Worm (Caenorhabditis elegans): ENCODE measurements around the gene cdf-1.

cdf-1 gene

DNA sequence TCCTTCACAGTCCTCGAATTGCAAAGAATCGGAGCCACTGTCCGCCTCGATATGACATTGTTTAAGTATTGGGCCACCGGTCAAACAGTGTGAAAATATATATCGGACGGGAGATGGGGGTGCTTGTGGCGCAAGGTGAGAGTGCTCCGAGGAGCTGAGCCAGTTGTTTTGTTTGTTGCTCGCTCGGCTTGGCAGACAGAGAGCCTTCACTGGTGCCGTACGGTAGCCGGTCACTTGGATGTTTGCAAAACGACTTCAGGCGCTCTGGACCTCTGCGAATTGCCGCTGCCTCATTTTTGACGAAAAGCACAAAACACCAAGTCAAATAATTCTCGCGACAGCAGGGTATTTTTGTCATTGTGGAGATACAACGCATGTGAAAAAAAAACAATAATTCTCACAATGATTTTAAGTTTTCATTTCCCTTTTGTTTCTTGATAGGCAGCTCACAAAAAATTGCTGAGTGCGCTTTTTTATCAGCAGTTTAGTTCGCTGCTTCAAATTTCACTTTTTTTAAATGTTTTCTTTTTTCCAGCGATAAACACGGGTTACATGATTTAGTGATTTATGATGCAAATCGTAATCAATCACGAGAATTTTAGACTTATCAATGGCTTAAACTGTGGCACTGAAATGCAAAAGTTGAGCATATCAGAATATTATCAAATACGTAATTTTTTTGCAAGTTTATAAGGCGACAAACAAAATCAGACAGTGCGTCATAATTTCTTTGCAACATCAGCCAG is 12.3 kb upstream of the cdf-1 start (continued):
- TF ChIP-seq Y75B8A.6 (GFP tag; IDR thresholded peaks at IDR 0.05) (no peak), nhr-10 (tag; optimal IDR thresholded peaks at IDR 0.05) (no peak), ceh-32 (tag; optimal IDR thresholded peaks at IDR 0.05; ENCODE audit: poor library complexity) (no peak), hif-1 (tag; optimal IDR thresholded peaks at IDR 0.05) (no peak), dpl-1 (GFP tag; optimal IDR thresholded peaks at IDR 0.05) (no peak), F37D6.2 (tag; optimal IDR thresholded peaks at IDR 0.05) (no peak), dmd-6 (GFP tag; IDR thresholded peaks at IDR 0.05) (peak; percentile 77), lim-7 (GFP tag; IDR thresholded peaks at IDR 0.05) (no peak), saeg-2 (GFP tag; IDR thresholded peaks at IDR 0.05) (no peak), ZK337.2 (GFP tag; IDR thresholded peaks at IDR 0.05) (no peak), skn-1 (tag; optimal IDR thresholded peaks at IDR 0.05) (no peak), ceh-62 (tag; optimal IDR thresholded peaks at IDR 0.05) (no peak), F44E2.7 (GFP tag; IDR thresholded peaks at IDR 0.05) (no peak), lin-13 (GFP tag; optimal IDR thresholded peaks at IDR 0.05) (no peak), F26F4.8 (GFP tag; conservative IDR thresholded peaks at IDR 0.05) (no peak), nhr-77 (tag; optimal IDR thresholded peaks at IDR 0.05) (peak; percentile 38), dmd-8 (GFP tag; IDR thresholded peaks at IDR 0.05) (no peak), gei-8 (GFP tag; optimal IDR thresholded peaks at IDR 0.05) (no peak), lir-3 (tag; optimal IDR thresholded peaks at IDR 0.05) (no peak), nhr-102 (tag; optimal IDR thresholded peaks at IDR 0.05) (no peak), ceh-44 (GFP tag; IDR thresholded peaks at IDR 0.05) (no peak), lin-39 (tag; optimal IDR thresholded peaks at IDR 0.05) (no peak), nhr-237 (tag; optimal IDR thresholded peaks at IDR 0.05) (no peak), jun-1 (tag; optimal IDR thresholded peaks at IDR 0.05) (no peak), ces-1 (GFP tag; optimal IDR thresholded peaks at IDR 0.05) (no peak), nhr-76 (tag; optimal IDR thresholded peaks at IDR 0.05) (no peak), fos-1 (tag; optimal IDR thresholded peaks at IDR 0.05) (no peak), T26A8.4 (GFP tag; IDR thresholded peaks at IDR 0.05) (no peak), aly-2 (tag; optimal IDR thresholded peaks at IDR 0.05) (no peak), unc-130 (GFP tag; optimal IDR thresholded peaks at IDR 0.05) (no peak), F10B5.3 (tag; optimal IDR thresholded peaks at IDR 0.05) (no peak), lin-38 (GFP tag; IDR thresholded peaks at IDR 0.05) (no peak), lin-15B (tag; optimal IDR thresholded peaks at IDR 0.05) (no peak), ztf-7 (tag; optimal IDR thresholded peaks at IDR 0.05) (peak; percentile 68), ZK546.5 (tag; optimal IDR thresholded peaks at IDR 0.05) (no peak), daf-12 (tag; optimal IDR thresholded peaks at IDR 0.05) (no peak)

- TF ChIP-seq nhr-28 (tag; optimal IDR thresholded peaks at IDR 0.05) (peak; percentile 1), snpc-4 (tag; optimal IDR thresholded peaks at IDR 0.05) (no peak), unc-62 (GFP tag; optimal IDR thresholded peaks at IDR 0.05 in 1 of 2) (peak in 1 of 2 experiments; percentile 3), unc-62 (tag; optimal IDR thresholded peaks at IDR 0.05) (no peak), dmd-9 (GFP tag; IDR thresholded peaks at IDR 0.05) (no peak), nhr-25 (tag; optimal IDR thresholded peaks at IDR 0.05; ENCODE audit: borderline replicate concordance, insufficient read depth) (peak; percentile 10), mdl-1 (tag; optimal IDR thresholded peaks at IDR 0.05) (peak in 1 of 2 experiments; percentile 22), hlh-11 (tag; optimal IDR thresholded peaks at IDR 0.05) (peak; percentile 50), aha-1 (tag) (peak; percentile 63), hlh-30 (tag; optimal IDR thresholded peaks at IDR 0.05; ENCODE audit: insufficient read depth) (peak; percentile 76)
These were observed 10.3 kb upstream of the cdf-1 start for ce11 chrX:6515267-6515666.

Measured in whole organism, L4 larva.